Worm (Caenorhabditis elegans): ENCODE results near the gene srab-24.

DNA sequence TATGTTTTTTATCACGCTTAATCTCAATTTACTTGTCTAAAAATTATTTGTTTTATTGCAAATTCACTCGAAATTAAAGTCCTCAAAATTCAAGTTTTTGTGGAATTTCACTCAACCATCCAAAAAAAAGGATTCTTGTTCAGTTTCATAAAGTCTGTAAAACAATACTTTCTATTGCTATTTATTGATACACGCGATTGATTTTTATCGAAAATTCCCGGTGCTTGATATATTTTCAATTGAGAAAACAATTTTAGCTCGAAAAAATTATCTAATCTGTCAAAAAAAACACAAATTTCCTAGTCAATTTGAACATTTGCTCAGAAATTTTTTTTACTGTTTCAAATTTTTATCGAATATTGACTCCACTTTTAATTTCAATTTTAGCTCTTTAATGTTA is 19.9 kb upstream of the srab-24 start:
- no peak for TF ChIP-seq ama-1 (optimal IDR thresholded peaks at IDR 0.05)
- TF ChIP-seq ztf-11 (tag; optimal IDR thresholded peaks at IDR 0.05): no peak
- TF ChIP-seq nhr-11 (tag; optimal IDR thresholded peaks at IDR 0.05): no peak
- no peak for TF ChIP-seq unc-62 (GFP tag; optimal IDR thresholded peaks at IDR 0.05)
- no peak for TF ChIP-seq lir-3 (tag; optimal IDR thresholded peaks at IDR 0.05; ENCODE audit: poor library complexity)
- TF ChIP-seq elt-3 (tag; optimal IDR thresholded peaks at IDR 0.05): no peak
- no peak for TF ChIP-seq blmp-1 (tag; optimal IDR thresholded peaks at IDR 0.05)
- no peak for TF ChIP-seq lin-39 (tag; optimal IDR thresholded peaks at IDR 0.05)
- TF ChIP-seq snpc-4 (tag; optimal IDR thresholded peaks at IDR 0.05): no peak
- no peak for TF ChIP-seq lin-35 (GFP tag; optimal IDR thresholded peaks at IDR 0.05)
- no peak for TF ChIP-seq lin-15B (tag; optimal IDR thresholded peaks at IDR 0.05)
- TF ChIP-seq jun-1 (tag; optimal IDR thresholded peaks at IDR 0.05): no peak
- no peak for TF ChIP-seq dsc-1 (tag; optimal IDR thresholded peaks at IDR 0.05)
